Worm (Caenorhabditis elegans): ENCODE results near the gene T07G12.2.

Gene T07G12.2

ce11 chrIV:10524095-10524829 lies 6.2 kb upstream of the T07G12.2 start, which contains the start of gene C02F4.5 (continued):
- no peak for TF ChIP-seq lin-15B (tag; optimal IDR thresholded peaks at IDR 0.05)
- no peak for TF ChIP-seq mab-9 (GFP tag; IDR thresholded peaks at IDR 0.05)
- TF ChIP-seq lir-3 (tag; optimal IDR thresholded peaks at IDR 0.05; ENCODE audit: poor library complexity): no peak
- TF ChIP-seq isw-1 (GFP tag; IDR thresholded peaks at IDR 0.05): no peak
- TF ChIP-seq egl-27 (tag; optimal IDR thresholded peaks at IDR 0.05): no peak
- TF ChIP-seq efl-3 (GFP tag; optimal IDR thresholded peaks at IDR 0.05): no peak
- no peak for TF ChIP-seq tbx-2 (tag; optimal IDR thresholded peaks at IDR 0.05)
- no peak for TF ChIP-seq unc-30 (tag; optimal IDR thresholded peaks at IDR 0.05)
- no peak for TF ChIP-seq unc-62 (GFP tag; optimal IDR thresholded peaks at IDR 0.05)
- TF ChIP-seq pag-3 (tag; optimal IDR thresholded peaks at IDR 0.05; ENCODE audit: borderline replicate concordance, insufficient read depth): no peak
- no peak for TF ChIP-seq aha-1 (tag; optimal IDR thresholded peaks at IDR 0.05)
- no peak for TF ChIP-seq alr-1 (tag; optimal IDR thresholded peaks at IDR 0.05; ENCODE audit: borderline replicate concordance)
- TF ChIP-seq swsn-7 (tag; optimal IDR thresholded peaks at IDR 0.05): peak; percentile 2
- TF ChIP-seq nhr-71 (tag; optimal IDR thresholded peaks at IDR 0.05): peak; percentile 28
- TF ChIP-seq elt-3 (tag; optimal IDR thresholded peaks at IDR 0.05): no peak
- no peak for TF ChIP-seq mep-1 (tag; optimal IDR thresholded peaks at IDR 0.05)
- TF ChIP-seq pax-3 (tag; optimal IDR thresholded peaks at IDR 0.05): no peak
- no peak for TF ChIP-seq aly-2 (tag; optimal IDR thresholded peaks at IDR 0.05)
- no peak for TF ChIP-seq nhr-77 (tag; optimal IDR thresholded peaks at IDR 0.05)
- TF ChIP-seq ceh-8 (GFP tag; optimal IDR thresholded peaks at IDR 0.05): no peak
- no peak for TF ChIP-seq nhr-237 (tag; optimal IDR thresholded peaks at IDR 0.05)
- TF ChIP-seq fkh-10 (GFP tag; optimal IDR thresholded peaks at IDR 0.05): peak; percentile 74
- TF ChIP-seq nhr-11 (tag; optimal IDR thresholded peaks at IDR 0.05): no peak
- no peak for TF ChIP-seq C04F5.9 (tag; optimal IDR thresholded peaks at IDR 0.05)
- TF ChIP-seq nhr-28 (tag; optimal IDR thresholded peaks at IDR 0.05): no peak
- peak; percentile 60 for TF ChIP-seq fkh-8 (tag; optimal IDR thresholded peaks at IDR 0.05)
- no peak for TF ChIP-seq nhr-84 (tag; optimal IDR thresholded peaks at IDR 0.05)
- no peak for TF ChIP-seq nhr-12 (tag; optimal IDR thresholded peaks at IDR 0.05)
- TF ChIP-seq blmp-1 (tag; optimal IDR thresholded peaks at IDR 0.05): no peak
- no peak for TF ChIP-seq ceh-90 (tag; optimal IDR thresholded peaks at IDR 0.05)
- TF ChIP-seq unc-98 (GFP tag; IDR thresholded peaks at IDR 0.05): no peak
- TF ChIP-seq lin-35 (GFP tag; optimal IDR thresholded peaks at IDR 0.05): peak in 1 of 2 experiments; percentile 5

DNA sequence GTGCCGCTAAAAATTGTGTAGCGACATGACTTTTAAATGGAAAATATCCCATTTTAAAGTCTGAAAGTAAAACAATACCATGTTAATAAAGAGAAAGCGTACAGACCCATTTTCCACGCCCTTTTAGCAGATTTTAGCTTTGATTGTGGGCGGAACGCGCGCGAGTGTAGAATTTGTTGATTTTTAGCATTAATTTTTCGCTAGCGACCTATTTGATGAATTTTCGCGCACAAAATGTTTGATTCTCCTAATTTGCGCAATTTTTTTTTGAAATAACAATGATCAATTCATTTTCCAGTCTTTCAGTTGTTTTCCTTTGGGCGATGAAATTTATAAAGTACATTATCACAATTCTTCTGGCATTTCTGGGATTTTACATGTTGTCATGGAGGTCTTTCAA lies 3.1 kb downstream of the T07G12.2 start, which contains the start of gene T07G12.3:
Gene T07G12.3 (plus strand): TSS at position 301 of the 400 bp plus-strand sequence.
- TF ChIP-seq ceh-63 (GFP tag; optimal IDR thresholded peaks at IDR 0.05): no peak
- TF ChIP-seq C34B4.2 (tag; optimal IDR thresholded peaks at IDR 0.05): no peak
- TF ChIP-seq ztf-4 (tag; optimal IDR thresholded peaks at IDR 0.05): no peak
- no peak for TF ChIP-seq nhr-71 (tag; optimal IDR thresholded peaks at IDR 0.05)
- no peak for TF ChIP-seq lsy-2 (tag; optimal IDR thresholded peaks at IDR 0.05)
- no peak for TF ChIP-seq nhr-237 (tag; optimal IDR thresholded peaks at IDR 0.05)
- no peak for TF ChIP-seq unc-86 (tag; optimal IDR thresholded peaks at IDR 0.05)
- no peak for TF ChIP-seq sox-4 (tag; optimal IDR thresholded peaks at IDR 0.05)
- TF ChIP-seq rnt-1 (tag; optimal IDR thresholded peaks at IDR 0.05): no peak
- TF ChIP-seq fkh-8 (tag; optimal IDR thresholded peaks at IDR 0.05): no peak
- TF ChIP-seq ceh-90 (tag; optimal IDR thresholded peaks at IDR 0.05): no peak
- TF ChIP-seq aly-2 (tag; optimal IDR thresholded peaks at IDR 0.05): no peak
- TF ChIP-seq nhr-77 (tag; optimal IDR thresholded peaks at IDR 0.05): no peak
- no peak for TF ChIP-seq nhr-19 (GFP tag; conservative IDR thresholded peaks at IDR 0.05)
- TF ChIP-seq egl-13 (tag; optimal IDR thresholded peaks at IDR 0.05): no peak
